Worm (Caenorhabditis elegans): Measurements from ENCODE around the gene ire-1.

- TF ChIP-seq elt-1 (tag; optimal IDR thresholded peaks at IDR 0.05) = no peak
- TF ChIP-seq nhr-237 (tag; optimal IDR thresholded peaks at IDR 0.05) = no peak
- no peak for TF ChIP-seq unc-39 (tag; optimal IDR thresholded peaks at IDR 0.05)
- no peak for TF ChIP-seq skn-1 (tag; optimal IDR thresholded peaks at IDR 0.05)
- TF ChIP-seq ztf-4 (tag; optimal IDR thresholded peaks at IDR 0.05) = no peak
- TF ChIP-seq ama-1 (optimal IDR thresholded peaks at IDR 0.05) = no peak
- TF ChIP-seq fkh-10 (GFP tag; optimal IDR thresholded peaks at IDR 0.05) = no peak
Measured at ce11 chrII:8093283-8093682, 31.4 kb downstream of the ire-1 start.

Data from whole organism, L3 larva.